Worm (Caenorhabditis elegans) whole organism, L4 larva: ENCODE measurements around the gene dmsr-4.
A peak's percentile ranks its signal among the peaks of the same experiment; 100 is the strongest.

Experiments
- F10B5.3 ChIP-seq: sonication (generic microtip); optimal IDR thresholded peaks from 2 replicates; lab custom pipeline; 2016; ENCODE audit warnings: mild to moderate bottlenecking, missing genetic modification characterization, missing compliant biosample characterization
- F37D6.2 ChIP-seq: sonication (generic microtip); optimal IDR thresholded peaks from 2 replicates; lab custom pipeline; 2016; ENCODE audit warnings: mild to moderate bottlenecking, missing genetic modification characterization, missing compliant biosample characterization
- R02D3.7 ChIP-seq: fragments of 150-350 bp; sonication (generic microtip); optimal IDR thresholded peaks from 3 replicates; lab custom pipeline; 2014; ENCODE audit warnings: missing biosample characterization, missing genetic modification characterization
- Y105C5A.15 ChIP-seq: fragments of 200-800 bp; sonication (Bioruptor generic); IDR thresholded peaks from 2 replicates; pipeline ENCODE4 v1.3.6; 2022; ENCODE audit warnings: missing genetic modification characterization, missing compliant biosample characterization
- Y5F2A.4 ChIP-seq: fragments of 200-800 bp; sonication (Bioruptor generic); optimal IDR thresholded peaks from 2 replicates; lab custom pipeline; 2018; ENCODE audit warnings: mild to moderate bottlenecking, missing genetic modification characterization, missing compliant biosample characterization
- aha-1 ChIP-seq: fragments of 150-350 bp; peaks from one replicate; lab custom pipeline; 2014; ENCODE audit warnings: missing biosample characterization, missing genetic modification characterization
- ama-1 ChIP-seq: fragments of 150-350 bp; optimal IDR thresholded peaks from 2 replicates; lab custom pipeline; 2014; ENCODE audit warnings: inconsistent platforms, mixed read lengths
- ceh-32 ChIP-seq: sonication (generic microtip); optimal IDR thresholded peaks from 2 replicates; lab custom pipeline; 2016; ENCODE audit warnings: mild to moderate bottlenecking, missing genetic modification characterization, missing compliant biosample characterization; ENCODE audit not compliant: poor library complexity
- ceh-62 ChIP-seq: sonication (generic microtip); optimal IDR thresholded peaks from 2 replicates; lab custom pipeline; 2017; ENCODE audit warnings: missing biosample characterization, missing genetic modification characterization
- ces-1 ChIP-seq: fragments of 150-350 bp; sonication (generic microtip); optimal IDR thresholded peaks from 4 replicates; lab custom pipeline; 2014; ENCODE audit warnings: missing biosample characterization, missing genetic modification reagents, missing genetic modification characterization
- cey-2 ChIP-seq: sonication (generic microtip); optimal IDR thresholded peaks from 3 replicates; lab custom pipeline; 2017; ENCODE audit warnings: missing genetic modification characterization, mild to moderate bottlenecking, missing compliant biosample characterization, antibody characterized with exemption, borderline replicate concordance; ENCODE audit not compliant: insufficient read depth
- daf-16 ChIP-seq, 3 experiments: sonication (generic microtip); optimal IDR thresholded peaks; 2 replicates each; lab custom pipeline; 2016 to 2017; ENCODE audit warnings: missing genetic modification characterization in 3 of 3, missing genetic modification reagents in 3 of 3, mild to moderate bottlenecking in 2 of 3, missing compliant biosample characterization in 2 of 3, missing biosample characterization in 1 of 3, moderate library complexity in 1 of 3
- dmd-6 ChIP-seq: fragments of 200-800 bp; sonication (Bioruptor generic); IDR thresholded peaks from 2 replicates; pipeline ENCODE4 v1.3.6; 2022; ENCODE audit warnings: missing genetic modification reagents, missing genetic modification characterization, missing compliant biosample characterization
- dmd-8 ChIP-seq: fragments of 200-800 bp; sonication (Bioruptor generic); IDR thresholded peaks from 2 replicates; pipeline ENCODE4 v1.3.6; 2022; ENCODE audit warnings: missing genetic modification characterization, missing compliant biosample characterization
- duxl-1 ChIP-seq: sonication (generic microtip); optimal IDR thresholded peaks from 2 replicates; lab custom pipeline; 2016; ENCODE audit warnings: mild to moderate bottlenecking, missing genetic modification characterization, moderate library complexity, missing compliant biosample characterization; ENCODE audit not compliant: poor library complexity
- fkh-10 ChIP-seq: fragments of 150-350 bp; optimal IDR thresholded peaks from 2 replicates; lab custom pipeline; 2014; ENCODE audit warnings: missing biosample characterization, missing genetic modification reagents, missing genetic modification characterization
- gei-8 ChIP-seq: fragments of 200-800 bp; sonication (Bioruptor generic); optimal IDR thresholded peaks from 2 replicates; lab custom pipeline; 2018; ENCODE audit warnings: mild to moderate bottlenecking, missing genetic modification characterization, missing compliant biosample characterization
- hif-1 ChIP-seq, 2 experiments: sonication (generic microtip); optimal IDR thresholded peaks; 2 replicates each; lab custom pipeline; 2016 to 2017; ENCODE audit warnings: missing compliant biosample characterization in 2 of 2, missing genetic modification characterization in 2 of 2, missing genetic modification reagents in 2 of 2, missing genotype in 2 of 2, mild to moderate bottlenecking in 1 of 2
- hmg-1.1 ChIP-seq: fragments of 200-800 bp; sonication (Bioruptor generic); IDR thresholded peaks from 2 replicates; pipeline ENCODE4 v1.3.6; 2022; ENCODE audit warnings: missing genetic modification reagents, missing genetic modification characterization, missing compliant biosample characterization
- lin-13 ChIP-seq: fragments of 150-350 bp; optimal IDR thresholded peaks from 2 replicates; lab custom pipeline; 2014; ENCODE audit warnings: missing biosample characterization, missing genetic modification reagents, missing genetic modification characterization
- lin-38 ChIP-seq: fragments of 200-800 bp; sonication (Bioruptor generic); IDR thresholded peaks from 2 replicates; pipeline ENCODE4 v1.3.6; 2022; ENCODE audit warnings: missing genetic modification reagents, missing genetic modification characterization, missing compliant biosample characterization
- lir-3 ChIP-seq: sonication (generic microtip); optimal IDR thresholded peaks from 2 replicates; lab custom pipeline; 2016; ENCODE audit warnings: mild to moderate bottlenecking, missing genetic modification characterization, missing compliant biosample characterization
- lsy-2 ChIP-seq, 2 experiments: fragments of 150-350 bp in 1 of 2; sonication (generic microtip) in 1 of 2; optimal IDR thresholded peaks; 2 replicates each; lab custom pipeline; 2014 to 2017; ENCODE audit warnings: missing biosample characterization in 2 of 2, missing genetic modification characterization in 2 of 2
- madf-9 ChIP-seq: fragments of 200-800 bp; sonication (Bioruptor generic); conservative IDR thresholded peaks from 2 replicates; pipeline ENCODE4 v1.3.6; 2022; ENCODE audit warnings: missing genetic modification reagents, missing genetic modification characterization, missing compliant biosample characterization
- mdl-1 ChIP-seq, 2 experiments: fragments of 150-350 bp in 1 of 2; sonication (generic microtip) in 1 of 2; optimal IDR thresholded peaks; 2 replicates each; lab custom pipeline; 2014 to 2017; ENCODE audit warnings: missing biosample characterization in 2 of 2, missing genetic modification characterization in 2 of 2
- mep-1 ChIP-seq: fragments of 150-350 bp; sonication (generic microtip); optimal IDR thresholded peaks from 3 replicates; lab custom pipeline; 2014; ENCODE audit warnings: missing biosample characterization, missing genetic modification characterization
- nhr-111 ChIP-seq: fragments of 200-800 bp; sonication (Bioruptor generic); optimal IDR thresholded peaks from 2 replicates; lab custom pipeline; 2018; ENCODE audit warnings: mild to moderate bottlenecking, missing genetic modification characterization, missing compliant biosample characterization
- nhr-237 ChIP-seq: sonication (generic microtip); optimal IDR thresholded peaks from 2 replicates; lab custom pipeline; 2017; ENCODE audit warnings: missing biosample characterization, missing genetic modification characterization
- nhr-77 ChIP-seq: fragments of 150-350 bp; optimal IDR thresholded peaks from 2 replicates; lab custom pipeline; 2014; ENCODE audit warnings: missing biosample characterization, missing genetic modification characterization
- snpc-4 ChIP-seq: fragments of 150-350 bp; optimal IDR thresholded peaks from 2 replicates; lab custom pipeline; 2014; ENCODE audit warnings: missing biosample characterization, missing genetic modification characterization
- spr-3 ChIP-seq: fragments of 200-800 bp; sonication (Bioruptor generic); optimal IDR thresholded peaks from 2 replicates; lab custom pipeline; 2018; ENCODE audit warnings: mild to moderate bottlenecking, missing genetic modification characterization, missing compliant biosample characterization
- tra-1 ChIP-seq: fragments of 200-800 bp; sonication (Bioruptor generic); IDR thresholded peaks from 2 replicates; pipeline ENCODE4 v1.3.6; 2022; ENCODE audit warnings: missing genetic modification reagents, missing genetic modification characterization, missing compliant biosample characterization
- unc-39 ChIP-seq: sonication (generic microtip); optimal IDR thresholded peaks from 2 replicates; lab custom pipeline; 2017; ENCODE audit warnings: missing biosample characterization, missing genetic modification characterization
- zag-1 ChIP-seq: fragments of 150-350 bp; optimal IDR thresholded peaks from 2 replicates; lab custom pipeline; 2014; ENCODE audit warnings: missing biosample characterization, missing genetic modification characterization
- zip-2 ChIP-seq: fragments of 150-350 bp; optimal IDR thresholded peaks from 2 replicates; lab custom pipeline; 2014; ENCODE audit warnings: missing biosample characterization, missing genetic modification characterization
- ztf-7 ChIP-seq: fragments of 150-350 bp; optimal IDR thresholded peaks from 2 replicates; lab custom pipeline; 2014; ENCODE audit warnings: missing biosample characterization, missing genetic modification characterization

Gene dmsr-4

ce11 chrII:399321-399720, 42.5 kb upstream of the dmsr-4 start, which contains the start of gene C03H5.6:
C03H5.6 (minus strand) TSS chrII:399421.
- TF ChIP-seq tra-1 (GFP tag; lab: Robert Waterston, UW) (no peak), lsy-2 (tag; optimal IDR thresholded peaks at IDR 0.05; lab: Kevin White, UChicago) (no peak)

ce11 chrII:388533-388932, 31.7 kb upstream of the dmsr-4 start, which contains the start of gene nstp-4:
nstp-4 (plus strand) TSS chrII:388833.
- TF ChIP-seq spr-3 (GFP tag; lab: Kevin White, UChicago) (no peak), mdl-1 (tag; optimal IDR thresholded peaks at IDR 0.05; lab: Kevin White, UChicago) (no peak), nhr-237 (tag; lab: Kevin White, UChicago) (no peak), lin-38 (GFP tag; lab: Robert Waterston, UW) (no peak), ces-1 (GFP tag; lab: Kevin White, UChicago) (no peak), Y105C5A.15 (GFP tag; lab: Robert Waterston, UW) (no peak), nhr-77 (tag; lab: Kevin White, UChicago) (no peak), duxl-1 (tag; lab: Kevin White, UChicago) (no peak), nhr-111 (GFP tag; lab: Kevin White, UChicago) (no peak), lir-3 (tag; lab: Kevin White, UChicago) (no peak), dmd-6 (GFP tag; lab: Robert Waterston, UW) (no peak), madf-9 (GFP tag; lab: Robert Waterston, UW) (no peak), ceh-62 (tag; lab: Kevin White, UChicago) (no peak), fkh-10 (GFP tag; lab: Kevin White, UChicago) (no peak), R02D3.7 (tag; lab: Kevin White, UChicago) (no peak), cey-2 (no peak), ceh-32 (tag; lab: Kevin White, UChicago) (no peak), F10B5.3 (no peak), snpc-4 (tag; lab: Kevin White, UChicago) (no peak)

ce11 chrII:387844-388355, 31.0 kb upstream of the dmsr-4 start:
- TF ChIP-seq zip-2 (no peak), aha-1 (tag; lab: Kevin White, UChicago) (peak; percentile 37), lin-38 (GFP tag; lab: Robert Waterston, UW) (0 out of 2 replicates have a peak, but pooled peaks have one; percentile 15), hmg-1.1 (no peak), gei-8 (GFP tag; lab: Kevin White, UChicago) (no peak), Y5F2A.4 (GFP tag; lab: Kevin White, UChicago) (no peak), unc-39 (tag; lab: Kevin White, UChicago) (no peak), daf-16 (GFP tag; optimal IDR thresholded peaks at IDR 0.05; lab: Kevin White, UChicago) (no peak), daf-16 (tag; optimal IDR thresholded peaks at IDR 0.05; lab: Kevin White, UChicago) (peak; percentile 76), duxl-1 (tag; lab: Kevin White, UChicago) (no peak), zag-1 (tag; lab: Kevin White, UChicago) (no peak), hif-1 (tag; optimal IDR thresholded peaks at IDR 0.05; lab: Kevin White, UChicago) (peak in 1 of 2 experiments; percentile 8), ama-1 (lab: Kevin White, UChicago) (peak; percentile 53), ztf-7 (tag; lab: Kevin White, UChicago) (no peak), dmd-8 (no peak), F37D6.2 (tag; lab: Kevin White, UChicago) (no peak), lin-13 (GFP tag; lab: Kevin White, UChicago) (no peak), mep-1 (tag; lab: Kevin White, UChicago) (no peak)
